Fruit fly (Drosophila melanogaster) whole organism, embryonic: ENCODE measurements around the gene CG3040.
A peak's percentile ranks its signal among the peaks of the same experiment; 100 is the strongest.

Source experiments
- Ada2b ChIP-seq: fragments of 200-800 bp; sonication (Bioruptor generic); IDR thresholded peaks from 2 replicates; pipeline ENCODE4 v1.3.6; 2022; ENCODE audit warnings: missing biosample characterization, missing genetic modification characterization
- B-H1 ChIP-seq: fragments of 200-800 bp; sonication (Bioruptor generic); IDR thresholded peaks from 3 replicates; pipeline ENCODE4 v1.3.6; 2022; ENCODE audit warnings: missing biosample characterization, missing genetic modification characterization
- CG10959 ChIP-seq: fragments of 200-800 bp; sonication (Bioruptor generic); IDR thresholded peaks from 2 replicates; pipeline ENCODE4 v1.3.6; 2022; ENCODE audit warnings: missing biosample characterization, missing genetic modification characterization
- CG11560 ChIP-seq: fragments of 200-800 bp; sonication (Bioruptor generic); IDR thresholded peaks from 3 replicates; pipeline ENCODE4 v1.3.6; 2022; ENCODE audit warnings: missing biosample characterization, missing genetic modification characterization
- CG13287 ChIP-seq: fragments of 200-800 bp; sonication (Bioruptor generic); IDR thresholded peaks from 2 replicates; pipeline ENCODE4 v1.3.6; 2022; ENCODE audit warnings: missing biosample characterization, missing genetic modification characterization; ENCODE audit not compliant: partially characterized antibody
- CG14441 ChIP-seq: fragments of 200-800 bp; sonication (Bioruptor generic); IDR thresholded peaks from 2 replicates; pipeline ENCODE4 v1.3.6; 2022; ENCODE audit warnings: missing biosample characterization, missing genetic modification characterization
- CG1647 ChIP-seq: fragments of 200-800 bp; sonication (Bioruptor generic); optimal IDR thresholded peaks from 3 replicates; lab custom pipeline; 2016; ENCODE audit warnings: missing biosample characterization, missing genetic modification characterization
- CG17186 ChIP-seq: fragments of 200-800 bp; sonication (Bioruptor generic); optimal IDR thresholded peaks from 3 replicates; lab custom pipeline; 2017; ENCODE audit warnings: missing biosample characterization, missing genetic modification reagents, missing genetic modification characterization
- CG17328 ChIP-seq: fragments of 200-800 bp; sonication (Bioruptor generic); IDR thresholded peaks from 2 replicates; pipeline ENCODE4 v1.3.6; 2022; ENCODE audit warnings: missing biosample characterization, missing genetic modification characterization
- CG17385 ChIP-seq: fragments of 200-800 bp; sonication (Bioruptor generic); optimal IDR thresholded peaks from 3 replicates; lab custom pipeline; 2018; ENCODE audit warnings: missing biosample characterization, mild to moderate bottlenecking, missing genetic modification characterization
- CG17802 ChIP-seq: fragments of 200-800 bp; sonication (Bioruptor generic); optimal IDR thresholded peaks from 2 replicates; lab custom pipeline; 2018; ENCODE audit warnings: missing biosample characterization, mild to moderate bottlenecking, missing genetic modification characterization, moderate library complexity
- CG2889 ChIP-seq: fragments of 200-800 bp; sonication (Bioruptor generic); IDR thresholded peaks from 3 replicates; pipeline ENCODE4 v1.3.6; 2022; ENCODE audit warnings: missing biosample characterization, missing genetic modification characterization
- CG33557 ChIP-seq: fragments of 200-800 bp; sonication (Bioruptor generic); optimal IDR thresholded peaks from 2 replicates; lab custom pipeline; 2019; ENCODE audit warnings: missing biosample characterization, mild to moderate bottlenecking, missing genetic modification characterization, moderate library complexity
- CG43689 ChIP-seq: fragments of 200-800 bp; sonication (Bioruptor generic); IDR thresholded peaks from 2 replicates; pipeline ENCODE4 v1.3.6; 2022; ENCODE audit warnings: missing biosample characterization, missing genetic modification characterization
- CG4730 ChIP-seq: fragments of 200-800 bp; sonication (Bioruptor generic); IDR thresholded peaks from 2 replicates; pipeline ENCODE4 v1.3.6; 2022; ENCODE audit warnings: missing biosample characterization, missing genetic modification characterization
- CG6683 ChIP-seq: fragments of 200-800 bp; sonication (Bioruptor generic); optimal IDR thresholded peaks from 2 replicates; lab custom pipeline; 2017; ENCODE audit warnings: missing biosample characterization, mild to moderate bottlenecking, missing genetic modification characterization, missing genetic modification reagents
- CG6791 ChIP-seq: fragments of 200-800 bp; sonication (Bioruptor generic); IDR thresholded peaks from 3 replicates; pipeline ENCODE4 v1.3.6; 2022; ENCODE audit warnings: missing biosample characterization, missing genetic modification characterization; ENCODE audit not compliant: partially characterized antibody
- CG7745 ChIP-seq: fragments of 200-800 bp; sonication (Bioruptor generic); optimal IDR thresholded peaks from 2 replicates; lab custom pipeline; 2018; ENCODE audit warnings: missing biosample characterization, mild to moderate bottlenecking, missing genetic modification characterization, moderate library complexity
- CG9215 ChIP-seq: fragments of 200-800 bp; sonication (Bioruptor generic); IDR thresholded peaks from 2 replicates; pipeline ENCODE4 v1.3.6; 2022; ENCODE audit warnings: missing biosample characterization, missing genetic modification characterization
- D19A ChIP-seq: fragments of 200-800 bp; optimal IDR thresholded peaks from 3 replicates; lab custom pipeline; 2019; ENCODE audit warnings: missing biosample characterization, mild to moderate bottlenecking, missing genetic modification characterization, moderate library complexity
- D19B ChIP-seq: fragments of 200-800 bp; sonication (Bioruptor generic); optimal IDR thresholded peaks from 2 replicates; lab custom pipeline; 2017; ENCODE audit warnings: missing biosample characterization, mild to moderate bottlenecking, missing genetic modification characterization
- E2f2 ChIP-seq: fragments of 200-800 bp; sonication (Bioruptor generic); IDR thresholded peaks from 2 replicates; pipeline ENCODE4 v1.3.6; 2022; ENCODE audit warnings: missing biosample characterization, missing genetic modification characterization
- Fer3 ChIP-seq: fragments of 200-800 bp; sonication (Bioruptor generic); optimal IDR thresholded peaks from 2 replicates; lab custom pipeline; 2018; ENCODE audit warnings: missing biosample characterization, mild to moderate bottlenecking, missing genetic modification characterization, moderate library complexity
- NC2α ChIP-seq: fragments of 200-800 bp; sonication (Bioruptor generic); optimal IDR thresholded peaks from 2 replicates; lab custom pipeline; 2016; ENCODE audit warnings: missing biosample characterization, missing genetic modification characterization
- Nf-YC ChIP-seq: fragments of 200-800 bp; optimal IDR thresholded peaks from 3 replicates; lab custom pipeline; 2019; ENCODE audit warnings: missing biosample characterization, mild to moderate bottlenecking, missing genetic modification characterization, moderate library complexity
- NfI ChIP-seq: fragments of 200-800 bp; sonication (Bioruptor generic); optimal IDR thresholded peaks from 3 replicates; lab custom pipeline; 2018; ENCODE audit warnings: missing biosample characterization, mild to moderate bottlenecking, missing genetic modification characterization, moderate library complexity
- Oli ChIP-seq: fragments of 200-800 bp; sonication (Bioruptor generic); optimal IDR thresholded peaks from 2 replicates; lab custom pipeline; 2018; ENCODE audit warnings: missing biosample characterization, mild to moderate bottlenecking, missing genetic modification characterization, moderate library complexity
- Ravus ChIP-seq: fragments of 200-800 bp; sonication (Bioruptor generic); IDR thresholded peaks from 2 replicates; pipeline ENCODE4 v1.3.6; 2022; ENCODE audit warnings: missing biosample characterization, missing genetic modification characterization
- Stat92E ChIP-seq, 3 experiments: fragments of >200 bp in 2 of 3; fragments of 200-800 bp in 1 of 3; sonication (Bioruptor generic) in 1 of 3; optimal IDR thresholded peaks; 2 replicates each; lab custom pipeline; 2017 to 2019; ENCODE audit warnings: missing biosample characterization in 3 of 3, missing genetic modification characterization in 3 of 3, mild to moderate bottlenecking in 1 of 3, moderate library complexity in 1 of 3
- ap ChIP-seq: fragments of 200-800 bp; sonication (Bioruptor generic); IDR thresholded peaks from 2 replicates; pipeline ENCODE4 v1.3.6; 2022; ENCODE audit warnings: missing biosample characterization, missing genetic modification characterization
- ato ChIP-seq: fragments of 200-800 bp; sonication (Bioruptor generic); IDR thresholded peaks from 2 replicates; pipeline ENCODE4 v1.3.6; 2022; ENCODE audit warnings: missing biosample characterization, missing genetic modification characterization; ENCODE audit not compliant: partially characterized antibody
- cg ChIP-seq: fragments of 200-800 bp; sonication (Bioruptor generic); optimal IDR thresholded peaks from 3 replicates; lab custom pipeline; 2019; ENCODE audit warnings: missing biosample characterization, mild to moderate bottlenecking, missing genetic modification characterization, moderate library complexity
- crc ChIP-seq: fragments of 200-800 bp; sonication (Bioruptor generic); optimal IDR thresholded peaks from 2 replicates; lab custom pipeline; 2016; ENCODE audit warnings: missing biosample characterization, missing genetic modification characterization
- ewg ChIP-seq: fragments of 200-800 bp; sonication (Bioruptor generic); optimal IDR thresholded peaks from 3 replicates; lab custom pipeline; 2017; ENCODE audit warnings: mild to moderate bottlenecking, missing biosample characterization, missing genetic modification reagents, missing genetic modification characterization
- fd102C ChIP-seq: fragments of 200-800 bp; sonication (Bioruptor generic); optimal IDR thresholded peaks from 2 replicates; lab custom pipeline; 2018; ENCODE audit warnings: missing biosample characterization, mild to moderate bottlenecking, missing genetic modification characterization, moderate library complexity
- gcm ChIP-seq: fragments of 200-800 bp; sonication (Bioruptor generic); optimal IDR thresholded peaks from 2 replicates; lab custom pipeline; 2019; ENCODE audit warnings: missing biosample characterization, mild to moderate bottlenecking, missing genetic modification characterization, moderate library complexity
- h ChIP-seq: fragments of >200 bp; optimal IDR thresholded peaks from 2 replicates; lab custom pipeline; 2017
- kni ChIP-seq: fragments of 200-800 bp; sonication (Bioruptor generic); optimal IDR thresholded peaks from 3 replicates; lab custom pipeline; 2017; ENCODE audit warnings: mild to moderate bottlenecking, missing biosample characterization, missing genetic modification reagents, missing genetic modification characterization
- lola ChIP-seq, 3 experiments: fragments of >200 bp in 2 of 3; fragments of 200-800 bp in 1 of 3; sonication (Bioruptor generic) in 1 of 3; optimal IDR thresholded peaks; 2 replicates each; lab custom pipeline; 2017 to 2019; ENCODE audit warnings: missing biosample characterization in 3 of 3, missing genetic modification characterization in 3 of 3, mild to moderate bottlenecking in 1 of 3, moderate library complexity in 1 of 3
- onecut ChIP-seq: fragments of 200-800 bp; sonication (Bioruptor generic); IDR thresholded peaks from 2 replicates; pipeline ENCODE4 v1.3.6; 2022; ENCODE audit warnings: missing biosample characterization, missing genetic modification characterization
- ranshi ChIP-seq: fragments of 200-800 bp; sonication (Bioruptor generic); IDR thresholded peaks from 2 replicates; pipeline ENCODE4 v1.3.6; 2022; ENCODE audit warnings: missing biosample characterization, missing genetic modification characterization
- rib ChIP-seq: fragments of 200-800 bp; sonication (Bioruptor generic); IDR thresholded peaks from 2 replicates; pipeline ENCODE4 v1.3.6; 2022; ENCODE audit warnings: missing biosample characterization, missing genetic modification characterization
- run ChIP-seq: fragments of 200-800 bp; sonication (Bioruptor generic); optimal IDR thresholded peaks from 3 replicates; lab custom pipeline; 2018; ENCODE audit warnings: missing biosample characterization, mild to moderate bottlenecking, missing genetic modification characterization
- sim ChIP-seq: fragments of 200-800 bp; sonication (Bioruptor generic); IDR thresholded peaks from 2 replicates; pipeline ENCODE4 v1.3.6; 2022; ENCODE audit warnings: missing biosample characterization, missing genetic modification characterization
- sima ChIP-seq: fragments of 200-800 bp; sonication (Bioruptor generic); optimal IDR thresholded peaks from 2 replicates; lab custom pipeline; 2016; ENCODE audit warnings: missing biosample characterization, missing genetic modification characterization
- sisA ChIP-seq: fragments of 200-800 bp; sonication (Bioruptor generic); IDR thresholded peaks from 2 replicates; pipeline ENCODE4 v1.3.6; 2022; ENCODE audit warnings: missing biosample characterization, missing genetic modification characterization
- stwl ChIP-seq: fragments of 200-800 bp; sonication (Bioruptor generic); optimal IDR thresholded peaks from 3 replicates; lab custom pipeline; 2018; ENCODE audit warnings: missing biosample characterization, mild to moderate bottlenecking, missing genetic modification characterization, moderate library complexity
- toy ChIP-seq: fragments of 200-800 bp; sonication (Bioruptor generic); IDR thresholded peaks from 2 replicates; pipeline ENCODE4 v1.3.6; 2022; ENCODE audit warnings: missing biosample characterization, missing genetic modification characterization
- usp ChIP-seq: fragments of >200 bp; optimal IDR thresholded peaks from 2 replicates; lab custom pipeline; 2017; ENCODE audit warnings: missing biosample characterization, missing genetic modification characterization

CG3040 gene

DNA sequence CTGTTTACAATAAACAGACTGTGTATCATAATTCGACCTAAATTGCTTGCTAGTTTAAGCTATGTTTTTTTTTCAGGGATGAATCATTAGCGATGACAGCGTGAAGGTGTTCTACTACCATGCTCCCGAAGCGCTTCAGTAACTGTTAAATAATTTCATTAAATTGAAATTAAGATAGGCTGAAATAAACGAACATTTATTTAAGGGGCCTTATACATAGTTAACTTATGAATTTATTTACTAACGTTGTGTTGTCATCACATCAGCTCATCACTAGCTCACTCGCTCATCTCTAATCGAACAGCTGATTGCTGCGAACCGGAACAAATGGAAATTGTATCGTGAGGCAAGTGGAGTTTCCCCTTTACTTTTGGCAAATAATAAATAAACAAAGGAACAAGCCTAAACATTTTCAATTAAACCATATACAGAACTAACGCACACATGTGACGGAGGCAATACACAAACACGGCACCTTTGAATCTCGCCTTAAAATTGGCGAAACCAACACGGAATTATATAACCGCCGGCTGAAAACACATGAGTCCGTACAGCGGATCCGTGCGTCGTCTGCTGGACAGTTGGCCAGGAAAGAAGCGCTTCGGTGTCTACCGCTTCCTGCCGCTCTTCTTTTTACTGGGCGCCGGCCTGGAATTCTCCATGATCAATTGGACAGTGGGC lies 38.0 kb upstream of the CG3040 start, which contains the start of the genes cm, sloth1 and sloth2 (continued):
- TF ChIP-seq D19A (peak; percentile 58), CG17802 (peak; percentile 50), onecut (GFP tag; lab: Robert Waterston, UW) (peak; percentile 68), sisA (GFP tag; lab: Robert Waterston, UW) (peak; percentile 87), CG17328 (GFP tag; lab: Robert Waterston, UW) (peak; percentile 87), toy (GFP tag; lab: Robert Waterston, UW) (peak; percentile 59; the same call in 1 of the 2 replicates), CG14441 (GFP tag; lab: Robert Waterston, UW) (peak; percentile 84), ewg (GFP tag; lab: Kevin White, UChicago) (peak; percentile 64), lola (GFP tag; optimal IDR thresholded peaks at IDR 0.05; lab: Kevin White, UChicago) (peak in 1 of 3 experiments; percentile 86), ap (GFP tag; lab: Robert Waterston, UW) (peak; percentile 75), CG4730 (GFP tag; lab: Robert Waterston, UW) (peak; percentile 84), B-H1 (peak; percentile 70), Ravus (GFP tag; lab: Robert Waterston, UW) (no peak), CG43689 (GFP tag; lab: Robert Waterston, UW) (peak; percentile 68; the same call in 1 of the 2 replicates), NC2α (GFP tag; lab: Kevin White, UChicago) (peak; percentile 69), NfI (peak; percentile 86), CG7745 (no peak), E2f2 (GFP tag; lab: Robert Waterston, UW) (peak; percentile 60), CG13287 (GFP tag; lab: Robert Waterston, UW) (peak; percentile 94), Fer3 (tag; lab: Kevin White, UChicago) (peak; percentile 79), Oli (tag; lab: Kevin White, UChicago) (peak; percentile 72), run (tag; lab: Kevin White, UChicago) (peak; percentile 53), Nf-YC (tag; lab: Kevin White, UChicago) (peak; percentile 68), usp (GFP tag; lab: Kevin White, UChicago) (no peak), CG2889 (GFP tag; lab: Robert Waterston, UW) (peak; percentile 77), CG17385 (GFP tag; lab: Kevin White, UChicago) (peak; percentile 70), Ada2b (GFP tag; lab: Robert Waterston, UW) (peak; percentile 86), cg (GFP tag; lab: Kevin White, UChicago) (no peak), h (lab: Kevin White, UChicago) (no peak), CG11560 (tag; lab: Robert Waterston, UW) (peak; percentile 52; the same call in 1 of the 3 replicates), CG6791 (peak; percentile 71), ato (GFP tag; lab: Robert Waterston, UW) (no peak), fd102C (GFP tag; lab: Kevin White, UChicago) (peak; percentile 57), CG1647 (GFP tag; lab: Kevin White, UChicago) (peak; percentile 59), rib (GFP tag; lab: Robert Waterston, UW) (peak; percentile 86), kni (peak; percentile 74), ranshi (GFP tag; lab: Robert Waterston, UW) (peak; percentile 87), stwl (peak; percentile 49), CG33557 (GFP tag; lab: Kevin White, UChicago) (peak; percentile 81), CG10959 (GFP tag; lab: Robert Waterston, UW) (peak; percentile 76), D19B (GFP tag; lab: Kevin White, UChicago) (peak; percentile 54), CG6683 (GFP tag; lab: Kevin White, UChicago) (peak; percentile 45), sima (no peak), sim (no peak), CG9215 (GFP tag; lab: Robert Waterston, UW) (peak; percentile 86), crc (GFP tag; lab: Kevin White, UChicago) (peak; percentile 72), CG17186 (no peak), Stat92E (GFP tag; optimal IDR thresholded peaks at IDR 0.05; lab: Kevin White, UChicago) (peak in 1 of 3 experiments; percentile 65), gcm (GFP tag; lab: Kevin White, UChicago) (peak; percentile 78)
